Worm (Caenorhabditis elegans): ENCODE data around the gene asp-13.

The asp-13 gene

ce11 chrV:8610633-8611404 is 32.2 kb downstream of the asp-13 start, which contains the start of gene fip-4 (continued):
- TF ChIP-seq hlh-11 (tag; optimal IDR thresholded peaks at IDR 0.05) (peak; percentile 45), lin-39 (tag; optimal IDR thresholded peaks at IDR 0.05) (no peak), aha-1 (tag) (peak; percentile 76), daf-12 (tag; optimal IDR thresholded peaks at IDR 0.05) (no peak), daf-16 (GFP tag; optimal IDR thresholded peaks at IDR 0.05) (no peak), daf-16 (tag; optimal IDR thresholded peaks at IDR 0.05) (peak; percentile 78), hlh-30 (tag; optimal IDR thresholded peaks at IDR 0.05; ENCODE audit: insufficient read depth) (peak; percentile 87)

- peak; percentile 26 for TF ChIP-seq mes-2 (tag; optimal IDR thresholded peaks at IDR 0.05; ENCODE audit: poor library complexity, severe bottlenecking)
- peak; percentile 79 for TF ChIP-seq mxl-3 (GFP tag; optimal IDR thresholded peaks at IDR 0.05)
- peak; percentile 22 for TF ChIP-seq rbr-2 (tag; optimal IDR thresholded peaks at IDR 0.05)
- TF ChIP-seq mdl-1 (tag; optimal IDR thresholded peaks at IDR 0.05): peak; percentile 10 to 60
- peak; percentile 59 for TF ChIP-seq hlh-11 (tag; optimal IDR thresholded peaks at IDR 0.05)
- peak; percentile 15; the same call in 1 of the 2 replicates for TF ChIP-seq lin-38 (GFP tag; IDR thresholded peaks at IDR 0.05)
- peak; percentile 93 for TF ChIP-seq aha-1 (tag)
- no peak for TF ChIP-seq jun-1 (tag; optimal IDR thresholded peaks at IDR 0.05)
- no peak for TF ChIP-seq daf-16 (GFP tag; optimal IDR thresholded peaks at IDR 0.05)
- TF ChIP-seq daf-16 (tag; optimal IDR thresholded peaks at IDR 0.05): peak; percentile 15
- TF ChIP-seq arid-1 (GFP tag; conservative IDR thresholded peaks at IDR 0.05): no peak
- no peak for TF ChIP-seq lin-15B (tag; optimal IDR thresholded peaks at IDR 0.05)
- no peak for TF ChIP-seq daf-19 (GFP tag; conservative IDR thresholded peaks at IDR 0.05)
- TF ChIP-seq unc-62 (GFP tag; optimal IDR thresholded peaks at IDR 0.05 in 1 of 2): peak in 1 of 2 experiments; percentile 80
- no peak for TF ChIP-seq unc-62 (tag; optimal IDR thresholded peaks at IDR 0.05)
- no peak for TF ChIP-seq hmg-1.1 (GFP tag; IDR thresholded peaks at IDR 0.05)
- 0 out of 2 replicates have a peak, but pooled peaks have one; percentile 52 for TF ChIP-seq ctbp-1 (GFP tag; IDR thresholded peaks at IDR 0.05)
- peak; percentile 30 for TF ChIP-seq mep-1 (tag; optimal IDR thresholded peaks at IDR 0.05)
- TF ChIP-seq lin-1 (GFP tag; IDR thresholded peaks at IDR 0.05): 0 out of 2 replicates have a peak, but pooled peaks have one; percentile 21
- no peak for TF ChIP-seq lin-29 (GFP tag; IDR thresholded peaks at IDR 0.05)
- no peak for TF ChIP-seq nhr-77 (tag; optimal IDR thresholded peaks at IDR 0.05)
- TF ChIP-seq unc-130 (GFP tag; optimal IDR thresholded peaks at IDR 0.05): no peak
- peak; percentile 33 for TF ChIP-seq nhr-28 (tag; optimal IDR thresholded peaks at IDR 0.05)
- TF ChIP-seq hlh-30 (tag; optimal IDR thresholded peaks at IDR 0.05; ENCODE audit: insufficient read depth): peak; percentile 96
- TF ChIP-seq egl-43 (GFP tag; IDR thresholded peaks at IDR 0.05): peak; percentile 24; the same call in 1 of the 2 replicates
- TF ChIP-seq set-16 (GFP tag; IDR thresholded peaks at IDR 0.05): 0 out of 2 replicates have a peak, but pooled peaks have one; percentile 12
- TF ChIP-seq attf-4 (tag; optimal IDR thresholded peaks at IDR 0.05): no peak
These were observed 33.0 kb downstream of the asp-13 start for ce11 chrV:8609776-8610529.

- TF ChIP-seq aha-1 (tag) (peak; percentile 72), rbr-2 (tag; optimal IDR thresholded peaks at IDR 0.05) (no peak)
These were observed 34.5 kb downstream of the asp-13 start for ce11 chrV:8608483-8608882.

DNA sequence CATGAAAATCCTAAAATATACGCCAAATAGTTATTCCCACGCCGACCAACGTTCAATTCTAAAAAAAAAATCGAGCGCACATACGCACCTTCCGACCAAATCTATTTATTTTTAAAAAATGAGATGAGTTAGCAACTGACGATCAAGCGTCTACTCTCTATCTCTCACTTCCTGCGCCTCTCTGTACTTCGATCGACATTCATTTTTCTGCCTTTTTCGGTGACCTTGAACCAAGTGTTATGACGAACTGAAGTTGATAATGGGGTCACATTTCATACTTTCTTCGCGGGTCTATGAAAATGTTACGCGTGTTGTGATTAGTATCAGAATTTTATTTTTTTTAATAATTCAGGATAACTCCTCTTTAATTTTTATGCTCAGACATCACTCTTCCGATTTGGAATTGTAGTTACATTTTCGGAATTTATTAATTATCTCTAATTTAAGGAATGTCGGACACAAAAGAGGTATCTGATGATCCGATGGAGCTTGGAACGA is 35.6 kb downstream of the asp-13 start, which contains the start of gene smk-1:
smk-1 (plus strand) TSS at position 448 of the 498 bp plus-strand sequence.
- peak; percentile 89 for TF ChIP-seq nhr-25 (tag; optimal IDR thresholded peaks at IDR 0.05; ENCODE audit: borderline replicate concordance, insufficient read depth)
- no peak for TF ChIP-seq snpc-4 (tag; optimal IDR thresholded peaks at IDR 0.05)
- TF ChIP-seq rbr-2 (tag; optimal IDR thresholded peaks at IDR 0.05): no peak
- no peak for TF ChIP-seq lin-39 (tag; optimal IDR thresholded peaks at IDR 0.05)
- TF ChIP-seq unc-62 (GFP tag; optimal IDR thresholded peaks at IDR 0.05 in 1 of 2): peak in 1 of 2 experiments; percentile 61
- TF ChIP-seq unc-62 (tag; optimal IDR thresholded peaks at IDR 0.05): no peak
- no peak for TF ChIP-seq daf-16 (GFP tag; optimal IDR thresholded peaks at IDR 0.05)
- TF ChIP-seq daf-16 (tag; optimal IDR thresholded peaks at IDR 0.05): peak; percentile 9
- no peak for TF ChIP-seq ces-1 (GFP tag; optimal IDR thresholded peaks at IDR 0.05)
- no peak for TF ChIP-seq dmd-9 (GFP tag; IDR thresholded peaks at IDR 0.05)
- no peak for TF ChIP-seq F26F4.8 (GFP tag; conservative IDR thresholded peaks at IDR 0.05)
- TF ChIP-seq lir-3 (tag; optimal IDR thresholded peaks at IDR 0.05): no peak
- TF ChIP-seq Y75B8A.6 (GFP tag; IDR thresholded peaks at IDR 0.05): no peak
- no peak for TF ChIP-seq ceh-62 (tag; optimal IDR thresholded peaks at IDR 0.05)
- peak; percentile 49 for TF ChIP-seq hlh-11 (tag; optimal IDR thresholded peaks at IDR 0.05)
- no peak for TF ChIP-seq mxl-2 (GFP tag; conservative IDR thresholded peaks at IDR 0.05)
- TF ChIP-seq aha-1 (tag): no peak
- TF ChIP-seq dmd-6 (GFP tag; IDR thresholded peaks at IDR 0.05): peak; percentile 37; the same call in 1 of the 2 replicates
- peak; percentile 36; the same call in 1 of the 2 replicates for TF ChIP-seq ceh-20 (GFP tag; IDR thresholded peaks at IDR 0.05)
- TF ChIP-seq nhr-237 (tag; optimal IDR thresholded peaks at IDR 0.05): no peak
